Worm (Caenorhabditis elegans): Measurements from ENCODE around the gene nse-4.

nse-4 gene

ce11 chrIV:11524241-11524692 lies 43.6 kb downstream of the nse-4 start, which contains the start of gene mep-1:
Gene mep-1, plus strand, starts transcription at chrIV:11524642.
- no peak for TF ChIP-seq egl-5 (tag; optimal IDR thresholded peaks at IDR 0.05)
- peak; percentile 23 for TF ChIP-seq jun-1 (tag; optimal IDR thresholded peaks at IDR 0.05)
- TF ChIP-seq nhr-28 (tag; optimal IDR thresholded peaks at IDR 0.05) = no peak
- peak; percentile 78 for TF ChIP-seq hmg-11 (tag; optimal IDR thresholded peaks at IDR 0.05)
- peak; percentile 55 for TF ChIP-seq nhr-23 (tag; optimal IDR thresholded peaks at IDR 0.05)
- TF ChIP-seq nhr-43 (tag; optimal IDR thresholded peaks at IDR 0.05; ENCODE audit: poor library complexity, severe bottlenecking) = peak; percentile 38
- no peak for TF ChIP-seq daf-12 (tag; optimal IDR thresholded peaks at IDR 0.05)
- TF ChIP-seq nhr-11 (tag; optimal IDR thresholded peaks at IDR 0.05) = peak; percentile 37
- peak; percentile 77 for TF ChIP-seq snpc-4 (tag; optimal IDR thresholded peaks at IDR 0.05)
- TF ChIP-seq nhr-25 (tag; optimal IDR thresholded peaks at IDR 0.05) = peak; percentile 76
- peak; percentile 68 for TF ChIP-seq lin-15B (tag; optimal IDR thresholded peaks at IDR 0.05)
- TF ChIP-seq R02D3.7 (tag; optimal IDR thresholded peaks at IDR 0.05) = peak; percentile 57
- peak; percentile 69 for TF ChIP-seq ama-1 (optimal IDR thresholded peaks at IDR 0.05)
- no peak for TF ChIP-seq ceh-28 (tag; optimal IDR thresholded peaks at IDR 0.05)
- TF ChIP-seq elt-2 (tag; optimal IDR thresholded peaks at IDR 0.05) = peak; percentile 33
- peak; percentile 54 for TF ChIP-seq fkh-10 (GFP tag; optimal IDR thresholded peaks at IDR 0.05)
- peak; percentile 35 for TF ChIP-seq skn-1 (tag; optimal IDR thresholded peaks at IDR 0.05)
- no peak for TF ChIP-seq pqm-1 (tag; optimal IDR thresholded peaks at IDR 0.05)
- peak; percentile 32 for TF ChIP-seq lsy-12 (tag; optimal IDR thresholded peaks at IDR 0.05)
- peak; percentile 95 for TF ChIP-seq lin-39 (tag; optimal IDR thresholded peaks at IDR 0.05)
- TF ChIP-seq tbx-2 (tag; optimal IDR thresholded peaks at IDR 0.05) = peak; percentile 11
- no peak for TF ChIP-seq eor-1 (tag; optimal IDR thresholded peaks at IDR 0.05)
- TF ChIP-seq nfya-1 (tag; optimal IDR thresholded peaks at IDR 0.05; ENCODE audit: insufficient read depth) = peak; percentile 77
- no peak for TF ChIP-seq unc-39 (tag; optimal IDR thresholded peaks at IDR 0.05)
- no peak for TF ChIP-seq egl-27 (tag; optimal IDR thresholded peaks at IDR 0.05)
- peak; percentile 31 for TF ChIP-seq pha-4 (tag; optimal IDR thresholded peaks at IDR 0.05)

DNA sequence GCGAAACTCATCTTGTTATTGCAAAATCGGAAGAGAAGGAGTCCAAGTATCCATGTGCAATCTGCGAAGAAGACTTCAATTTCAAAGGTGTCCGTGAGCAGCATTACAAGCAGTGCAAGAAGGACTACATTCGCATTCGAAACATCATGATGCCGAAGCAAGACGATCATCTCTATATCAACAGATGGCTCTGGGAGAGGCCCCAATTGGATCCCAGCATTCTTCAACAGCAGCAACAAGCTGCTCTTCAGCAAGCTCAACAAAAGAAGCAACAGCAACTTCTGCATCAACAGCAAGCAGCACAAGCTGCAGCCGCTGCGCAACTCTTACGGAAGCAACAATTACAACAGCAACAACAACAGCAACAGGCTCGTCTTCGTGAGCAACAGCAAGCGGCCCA lies 45.5 kb downstream of the nse-4 start:
- TF ChIP-seq aly-2 (tag; optimal IDR thresholded peaks at IDR 0.05) = no peak

DNA sequence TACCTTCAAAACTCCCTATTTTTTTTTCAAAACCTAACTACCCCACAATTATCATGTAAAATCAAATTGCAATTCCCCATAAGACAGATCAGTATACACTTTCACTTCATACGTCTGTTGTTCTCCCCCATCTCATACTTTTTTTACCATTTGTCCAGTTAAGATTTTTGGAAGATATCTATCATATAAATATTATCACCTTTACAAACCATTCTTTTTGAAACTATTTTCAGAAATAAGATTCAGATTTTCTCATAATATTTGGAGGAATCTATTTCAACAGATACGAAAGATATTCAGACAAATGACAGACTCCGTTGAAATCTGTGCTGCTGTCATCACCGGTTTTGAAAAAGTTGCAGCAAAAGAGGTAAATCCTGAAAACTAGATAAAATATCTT lies 47.1 kb downstream of the nse-4 start, which contains the start of gene M04B2.2:
TSS of gene M04B2.2 (plus strand) at position 301 of the 400 bp plus-strand sequence.
- TF ChIP-seq unc-39 (tag; optimal IDR thresholded peaks at IDR 0.05) (no peak), elt-3 (tag; optimal IDR thresholded peaks at IDR 0.05) (no peak), ama-1 (optimal IDR thresholded peaks at IDR 0.05) (peak; percentile 34), tbx-2 (tag; optimal IDR thresholded peaks at IDR 0.05) (peak; percentile 3), R02D3.7 (tag; optimal IDR thresholded peaks at IDR 0.05) (peak; percentile 17), nhr-23 (tag; optimal IDR thresholded peaks at IDR 0.05) (peak; percentile 6), ceh-82 (tag; optimal IDR thresholded peaks at IDR 0.05) (no peak)
